Fruit fly (Drosophila melanogaster) whole organism, embryonic: ENCODE measurements around the gene GstZ1.

Experiments
- CG17359 ChIP-seq: fragments of 200-800 bp; sonication (Bioruptor generic); optimal IDR thresholded peaks from 3 replicates; lab custom pipeline; 2018; ENCODE audit warnings: missing biosample characterization, mild to moderate bottlenecking, missing genetic modification characterization, moderate library complexity
- CG18476 ChIP-seq: fragments of 200-800 bp; sonication (Bioruptor generic); optimal IDR thresholded peaks from 2 replicates; lab custom pipeline; 2016; ENCODE audit warnings: missing biosample characterization, mild to moderate bottlenecking, missing genetic modification characterization
- CG7928 ChIP-seq: fragments of 200-800 bp; sonication (Bioruptor generic); optimal IDR thresholded peaks from 2 replicates; lab custom pipeline; 2017; ENCODE audit warnings: missing biosample characterization, mild to moderate bottlenecking, missing genetic modification characterization
- Med ChIP-seq: fragments of 200-800 bp; sonication (Bioruptor generic); peaks from one replicate; lab custom pipeline; 2016; ENCODE audit warnings: missing biosample characterization, missing genetic modification characterization, mild to moderate bottlenecking, inconsistent platforms, moderate library complexity
- Ptx1 ChIP-seq: fragments of 200-800 bp; sonication (Bioruptor generic); IDR thresholded peaks from 2 replicates; pipeline ENCODE4 v1.3.6; 2022; ENCODE audit warnings: missing biosample characterization, missing genetic modification characterization
- pros ChIP-seq: fragments of 200-800 bp; sonication (Bioruptor generic); optimal IDR thresholded peaks from 3 replicates; lab custom pipeline; 2019; ENCODE audit warnings: missing biosample characterization, mild to moderate bottlenecking, missing genetic modification characterization, moderate library complexity
- stc ChIP-seq: fragments of 200-800 bp; sonication (Bioruptor generic); IDR thresholded peaks from 2 replicates; pipeline ENCODE4 v1.3.6; 2022; ENCODE audit warnings: missing biosample characterization, missing genetic modification characterization
- tx ChIP-seq: fragments of 200-800 bp; sonication (Bioruptor generic); optimal IDR thresholded peaks from 2 replicates; lab custom pipeline; 2016; ENCODE audit warnings: missing biosample characterization, missing genetic modification characterization

DNA sequence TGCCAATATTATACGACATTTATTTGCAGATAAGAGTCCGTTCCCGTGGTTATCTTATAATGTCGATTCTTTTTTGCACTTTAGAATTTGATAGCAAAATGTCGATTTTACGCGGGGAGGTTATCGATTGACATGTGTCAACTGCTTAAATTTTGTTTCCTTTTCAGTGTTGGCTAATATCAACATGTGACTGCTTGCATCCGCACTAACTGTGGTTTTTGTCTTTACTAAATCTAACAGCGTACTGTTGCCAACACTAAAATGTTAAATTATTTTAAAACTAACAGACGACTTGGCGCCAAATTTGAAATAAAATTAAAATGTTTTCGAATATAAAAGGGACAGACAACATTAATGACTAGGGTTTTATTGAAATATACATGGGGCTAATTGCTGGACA is 40.4 kb upstream of the GstZ1 start:
- TF ChIP-seq Ptx1 (GFP tag; lab: Robert Waterston, UW) (peak; percentile 76), CG7928 (GFP tag; lab: Kevin White, UChicago) (peak; percentile 38), stc (GFP tag; lab: Robert Waterston, UW) (no peak), CG17359 (tag; lab: Kevin White, UChicago) (peak; percentile 64), Med (peak; percentile 99), pros (GFP tag; lab: Kevin White, UChicago) (no peak), CG18476 (GFP tag; lab: Kevin White, UChicago) (no peak), tx (GFP tag; lab: Kevin White, UChicago) (peak; percentile 78)
